Worm (Caenorhabditis elegans) whole organism, L4 larva: ENCODE measurements around the gene C53B7.6.

Source experiments
- D1046.2 ChIP-seq: fragments of 200-800 bp; sonication (Bioruptor generic); IDR thresholded peaks from 2 replicates; pipeline ENCODE4 v1.3.6; 2022; ENCODE audit warnings: missing genetic modification characterization, missing compliant biosample characterization
- F10B5.3 ChIP-seq: sonication (generic microtip); optimal IDR thresholded peaks from 2 replicates; lab custom pipeline; 2016; ENCODE audit warnings: mild to moderate bottlenecking, missing genetic modification characterization, missing compliant biosample characterization
- F26F4.8 ChIP-seq: fragments of 200-800 bp; sonication (Bioruptor generic); conservative IDR thresholded peaks from 2 replicates; pipeline ENCODE4 v1.3.6; 2022; ENCODE audit warnings: missing genetic modification characterization, missing compliant biosample characterization
- R02D3.7 ChIP-seq: fragments of 150-350 bp; sonication (generic microtip); optimal IDR thresholded peaks from 3 replicates; lab custom pipeline; 2014; ENCODE audit warnings: missing biosample characterization, missing genetic modification characterization
- T26A8.4 ChIP-seq: fragments of 200-800 bp; sonication (Bioruptor generic); IDR thresholded peaks from 2 replicates; pipeline ENCODE4 v1.3.6; 2022; ENCODE audit warnings: missing genetic modification characterization, missing compliant biosample characterization
- Y5F2A.4 ChIP-seq: fragments of 200-800 bp; sonication (Bioruptor generic); optimal IDR thresholded peaks from 2 replicates; lab custom pipeline; 2018; ENCODE audit warnings: mild to moderate bottlenecking, missing genetic modification characterization, missing compliant biosample characterization
- ZK337.2 ChIP-seq: fragments of 200-800 bp; sonication (Bioruptor generic); IDR thresholded peaks from 2 replicates; pipeline ENCODE4 v1.3.6; 2022; ENCODE audit warnings: missing genetic modification reagents, missing genetic modification characterization, missing compliant biosample characterization
- aha-1 ChIP-seq: fragments of 150-350 bp; peaks from one replicate; lab custom pipeline; 2014; ENCODE audit warnings: missing biosample characterization, missing genetic modification characterization
- arid-1 ChIP-seq: fragments of 200-800 bp; sonication (Bioruptor generic); conservative IDR thresholded peaks from 2 replicates; pipeline ENCODE4 v1.3.6; 2022; ENCODE audit warnings: missing genetic modification reagents, missing genetic modification characterization, missing compliant biosample characterization
- ceh-20 ChIP-seq: fragments of 200-800 bp; sonication (Bioruptor generic); IDR thresholded peaks from 2 replicates; pipeline ENCODE4 v1.3.6; 2022; ENCODE audit warnings: missing genetic modification reagents, missing genetic modification characterization, missing compliant biosample characterization
- ceh-32 ChIP-seq: sonication (generic microtip); optimal IDR thresholded peaks from 2 replicates; lab custom pipeline; 2016; ENCODE audit warnings: mild to moderate bottlenecking, missing genetic modification characterization, missing compliant biosample characterization; ENCODE audit not compliant: poor library complexity
- ceh-44 ChIP-seq: fragments of 200-800 bp; sonication (Bioruptor generic); IDR thresholded peaks from 2 replicates; pipeline ENCODE4 v1.3.6; 2022; ENCODE audit warnings: missing genetic modification reagents, missing genetic modification characterization, missing compliant biosample characterization
- ceh-82 ChIP-seq: sonication (generic microtip); optimal IDR thresholded peaks from 2 replicates; lab custom pipeline; 2017; ENCODE audit warnings: missing biosample characterization, missing genetic modification characterization
- daf-16 ChIP-seq, 3 experiments: sonication (generic microtip); optimal IDR thresholded peaks; 2 replicates each; lab custom pipeline; 2016 to 2017; ENCODE audit warnings: missing genetic modification characterization in 3 of 3, missing genetic modification reagents in 3 of 3, mild to moderate bottlenecking in 2 of 3, missing compliant biosample characterization in 2 of 3, missing biosample characterization in 1 of 3, moderate library complexity in 1 of 3
- dmd-6 ChIP-seq: fragments of 200-800 bp; sonication (Bioruptor generic); IDR thresholded peaks from 2 replicates; pipeline ENCODE4 v1.3.6; 2022; ENCODE audit warnings: missing genetic modification reagents, missing genetic modification characterization, missing compliant biosample characterization
- dmd-8 ChIP-seq: fragments of 200-800 bp; sonication (Bioruptor generic); IDR thresholded peaks from 2 replicates; pipeline ENCODE4 v1.3.6; 2022; ENCODE audit warnings: missing genetic modification characterization, missing compliant biosample characterization
- dmd-9 ChIP-seq: fragments of 200-800 bp; sonication (Bioruptor generic); IDR thresholded peaks from 2 replicates; pipeline ENCODE4 v1.3.6; 2022; ENCODE audit warnings: missing genetic modification reagents, missing genetic modification characterization, missing compliant biosample characterization
- egl-27 ChIP-seq: sonication (generic microtip); optimal IDR thresholded peaks from 3 replicates; lab custom pipeline; 2017; ENCODE audit warnings: missing biosample characterization, missing genetic modification reagents, missing genetic modification characterization
- egl-43 ChIP-seq: fragments of 200-800 bp; sonication (Bioruptor generic); IDR thresholded peaks from 2 replicates; pipeline ENCODE4 v1.3.6; 2022; ENCODE audit warnings: missing genetic modification reagents, missing genetic modification characterization, missing compliant biosample characterization
- gei-8 ChIP-seq: fragments of 200-800 bp; sonication (Bioruptor generic); optimal IDR thresholded peaks from 2 replicates; lab custom pipeline; 2018; ENCODE audit warnings: mild to moderate bottlenecking, missing genetic modification characterization, missing compliant biosample characterization
- hif-1 ChIP-seq, 2 experiments: sonication (generic microtip); optimal IDR thresholded peaks; 2 replicates each; lab custom pipeline; 2016 to 2017; ENCODE audit warnings: missing compliant biosample characterization in 2 of 2, missing genetic modification characterization in 2 of 2, missing genetic modification reagents in 2 of 2, missing genotype in 2 of 2, mild to moderate bottlenecking in 1 of 2
- hlh-11 ChIP-seq: fragments of 200-800 bp; sonication (Bioruptor generic); optimal IDR thresholded peaks from 2 replicates; lab custom pipeline; 2018; ENCODE audit warnings: mild to moderate bottlenecking, missing genetic modification characterization, missing compliant biosample characterization
- lin-13 ChIP-seq: fragments of 150-350 bp; optimal IDR thresholded peaks from 2 replicates; lab custom pipeline; 2014; ENCODE audit warnings: missing biosample characterization, missing genetic modification reagents, missing genetic modification characterization
- lin-38 ChIP-seq: fragments of 200-800 bp; sonication (Bioruptor generic); IDR thresholded peaks from 2 replicates; pipeline ENCODE4 v1.3.6; 2022; ENCODE audit warnings: missing genetic modification reagents, missing genetic modification characterization, missing compliant biosample characterization
- lir-3 ChIP-seq: sonication (generic microtip); optimal IDR thresholded peaks from 2 replicates; lab custom pipeline; 2016; ENCODE audit warnings: mild to moderate bottlenecking, missing genetic modification characterization, missing compliant biosample characterization
- madf-9 ChIP-seq: fragments of 200-800 bp; sonication (Bioruptor generic); conservative IDR thresholded peaks from 2 replicates; pipeline ENCODE4 v1.3.6; 2022; ENCODE audit warnings: missing genetic modification reagents, missing genetic modification characterization, missing compliant biosample characterization
- mdl-1 ChIP-seq, 2 experiments: fragments of 150-350 bp in 1 of 2; sonication (generic microtip) in 1 of 2; optimal IDR thresholded peaks; 2 replicates each; lab custom pipeline; 2014 to 2017; ENCODE audit warnings: missing biosample characterization in 2 of 2, missing genetic modification characterization in 2 of 2
- mdt-29 ChIP-seq: fragments of 200-800 bp; sonication (Bioruptor generic); IDR thresholded peaks from 2 replicates; pipeline ENCODE4 v1.3.6; 2022; ENCODE audit warnings: missing genetic modification reagents, missing genetic modification characterization, missing compliant biosample characterization
- mep-1 ChIP-seq: fragments of 150-350 bp; sonication (generic microtip); optimal IDR thresholded peaks from 3 replicates; lab custom pipeline; 2014; ENCODE audit warnings: missing biosample characterization, missing genetic modification characterization
- nhr-10 ChIP-seq: fragments of 150-350 bp; optimal IDR thresholded peaks from 2 replicates; lab custom pipeline; 2014; ENCODE audit warnings: missing biosample characterization, missing genetic modification characterization
- nhr-11 ChIP-seq: fragments of 150-350 bp; optimal IDR thresholded peaks from 2 replicates; lab custom pipeline; 2014; ENCODE audit warnings: missing biosample characterization, missing genetic modification characterization
- nhr-111 ChIP-seq: fragments of 200-800 bp; sonication (Bioruptor generic); optimal IDR thresholded peaks from 2 replicates; lab custom pipeline; 2018; ENCODE audit warnings: mild to moderate bottlenecking, missing genetic modification characterization, missing compliant biosample characterization
- nhr-237 ChIP-seq: sonication (generic microtip); optimal IDR thresholded peaks from 2 replicates; lab custom pipeline; 2017; ENCODE audit warnings: missing biosample characterization, missing genetic modification characterization
- nhr-42 ChIP-seq: fragments of 200-800 bp; sonication (Bioruptor generic); IDR thresholded peaks from 2 replicates; pipeline ENCODE4 v1.3.6; 2022; ENCODE audit warnings: missing genetic modification characterization, missing compliant biosample characterization
- nhr-77 ChIP-seq: fragments of 150-350 bp; optimal IDR thresholded peaks from 2 replicates; lab custom pipeline; 2014; ENCODE audit warnings: missing biosample characterization, missing genetic modification characterization
- sdz-12 ChIP-seq: fragments of 200-800 bp; sonication (Bioruptor generic); optimal IDR thresholded peaks from 2 replicates; lab custom pipeline; 2018; ENCODE audit warnings: mild to moderate bottlenecking, missing genetic modification characterization, missing compliant biosample characterization
- set-16 ChIP-seq: fragments of 200-800 bp; sonication (Bioruptor generic); IDR thresholded peaks from 2 replicates; pipeline ENCODE4 v1.3.6; 2022; ENCODE audit warnings: missing genetic modification reagents, missing genetic modification characterization, missing compliant biosample characterization
- snpc-4 ChIP-seq: fragments of 150-350 bp; optimal IDR thresholded peaks from 2 replicates; lab custom pipeline; 2014; ENCODE audit warnings: missing biosample characterization, missing genetic modification characterization
- tag-97 ChIP-seq: fragments of 200-800 bp; sonication (Bioruptor generic); IDR thresholded peaks from 2 replicates; pipeline ENCODE4 v1.3.6; 2022; ENCODE audit warnings: missing genetic modification characterization, missing compliant biosample characterization
- zag-1 ChIP-seq: fragments of 150-350 bp; optimal IDR thresholded peaks from 2 replicates; lab custom pipeline; 2014; ENCODE audit warnings: missing biosample characterization, missing genetic modification characterization
- ztf-11 ChIP-seq: fragments of 150-350 bp; optimal IDR thresholded peaks from 2 replicates; lab custom pipeline; 2014; ENCODE audit warnings: missing biosample characterization, missing genetic modification characterization

Gene C53B7.6

DNA sequence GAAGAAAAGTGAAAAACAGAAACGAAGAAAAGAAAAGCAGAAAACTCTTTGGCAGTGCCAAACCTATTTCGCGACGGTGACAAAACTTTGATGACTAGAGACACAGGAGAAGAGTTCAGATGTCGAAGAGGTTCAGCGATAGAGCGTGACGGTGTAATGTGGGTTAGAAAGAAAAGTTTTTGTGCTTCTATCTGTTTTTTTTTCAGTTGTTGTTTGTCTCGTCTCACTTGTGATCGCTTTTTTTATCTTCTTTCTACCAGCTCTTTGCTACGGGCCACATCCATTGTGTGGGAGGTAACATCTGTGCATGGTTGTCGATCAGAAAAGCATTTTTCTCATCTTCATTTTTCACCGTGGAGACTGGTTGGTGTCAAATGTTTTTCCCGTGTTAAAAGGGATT lies 42.7 kb downstream of the C53B7.6 start, which contains the start of gene F41B4.1 (continued):
- TF ChIP-seq dmd-9 (no peak), lin-13 (no peak), lir-3 (tag; lab: Kevin White, UChicago) (no peak), nhr-77 (tag; lab: Kevin White, UChicago) (no peak), Y5F2A.4 (GFP tag; lab: Kevin White, UChicago) (no peak), hif-1 (tag; optimal IDR thresholded peaks at IDR 0.05; lab: Kevin White, UChicago) (no peak), mep-1 (no peak), tag-97 (no peak), ZK337.2 (0 out of 2 replicates have a peak, but pooled peaks have one; percentile 20), madf-9 (GFP tag; lab: Robert Waterston, UW) (no peak), mdl-1 (tag; optimal IDR thresholded peaks at IDR 0.05; lab: Kevin White, UChicago) (no peak), ceh-20 (GFP tag; lab: Robert Waterston, UW) (0 out of 2 replicates have a peak, but pooled peaks have one; percentile 54), nhr-11 (tag; lab: Kevin White, UChicago) (peak; percentile 55), nhr-111 (GFP tag; lab: Kevin White, UChicago) (no peak), ceh-82 (tag; lab: Kevin White, UChicago) (no peak), nhr-42 (no peak), arid-1 (GFP tag; lab: Robert Waterston, UW) (no peak), set-16 (GFP tag; lab: Robert Waterston, UW) (no peak), D1046.2 (no peak), F26F4.8 (GFP tag; lab: Robert Waterston, UW) (no peak), dmd-6 (GFP tag; lab: Robert Waterston, UW) (peak; percentile 11; the same call in 1 of the 2 replicates), R02D3.7 (tag; lab: Kevin White, UChicago) (no peak), ztf-11 (tag; lab: Kevin White, UChicago) (no peak), snpc-4 (tag; lab: Kevin White, UChicago) (no peak), egl-27 (no peak), daf-16 (GFP tag; optimal IDR thresholded peaks at IDR 0.05; lab: Kevin White, UChicago) (peak in 1 of 2 experiments; percentile 82), daf-16 (tag; optimal IDR thresholded peaks at IDR 0.05; lab: Kevin White, UChicago) (no peak), egl-43 (GFP tag; lab: Robert Waterston, UW) (no peak), T26A8.4 (no peak), nhr-237 (tag; lab: Kevin White, UChicago) (no peak), lin-38 (GFP tag; lab: Robert Waterston, UW) (no peak), ceh-44 (GFP tag; lab: Robert Waterston, UW) (no peak), gei-8 (GFP tag; lab: Kevin White, UChicago) (no peak), sdz-12 (GFP tag; lab: Kevin White, UChicago) (no peak), mdt-29 (GFP tag; lab: Robert Waterston, UW) (no peak)
- TF ChIP-seq, all 104 proteins: peak for 7

DNA sequence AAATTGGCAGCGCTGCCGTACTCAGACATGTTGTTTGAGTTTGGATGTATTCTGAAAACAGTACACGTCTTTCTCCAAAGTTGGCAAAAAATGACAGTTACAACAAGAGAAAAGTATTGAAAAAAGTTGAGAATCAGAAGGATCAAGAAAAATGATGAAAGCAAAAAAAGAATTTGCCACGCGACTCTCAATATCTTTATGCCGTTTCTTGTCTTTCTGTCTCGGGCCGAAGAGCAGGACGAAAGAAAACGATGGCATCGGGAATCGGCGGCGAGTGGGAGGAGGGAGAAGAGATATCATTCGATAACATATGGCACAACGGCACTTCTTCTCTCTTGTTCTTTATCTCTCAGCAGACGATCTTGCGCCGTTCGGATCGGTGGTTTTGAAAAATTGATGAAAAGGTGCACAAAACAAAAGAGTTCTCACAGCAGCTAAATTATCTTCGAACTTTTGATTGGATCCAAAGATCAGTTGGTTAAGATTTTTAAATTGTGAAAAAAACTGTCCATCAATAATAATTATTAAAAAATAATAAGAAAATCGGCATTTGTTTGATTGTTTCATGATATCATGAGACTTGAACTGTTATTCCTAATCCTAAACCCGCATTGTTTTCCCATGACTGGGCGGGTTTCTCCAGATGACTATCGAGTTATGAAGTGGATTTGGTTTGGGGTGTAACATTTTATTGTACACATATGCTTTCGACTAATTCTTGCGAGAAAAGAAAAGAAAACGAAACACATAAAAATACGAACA lies 45.2 kb downstream of the C53B7.6 start, which contains the start of gene gei-15:
Gene gei-15, minus strand, starts transcription at position 51 of the 762 bp plus-strand sequence.
- TF ChIP-seq nhr-11 (tag; lab: Kevin White, UChicago), result peak; percentile 1
- peak; percentile 55 for TF ChIP-seq hlh-11 (tag; lab: Kevin White, UChicago)
- peak; percentile 63 for TF ChIP-seq aha-1 (tag; lab: Kevin White, UChicago)
- no peak for TF ChIP-seq D1046.2

DNA sequence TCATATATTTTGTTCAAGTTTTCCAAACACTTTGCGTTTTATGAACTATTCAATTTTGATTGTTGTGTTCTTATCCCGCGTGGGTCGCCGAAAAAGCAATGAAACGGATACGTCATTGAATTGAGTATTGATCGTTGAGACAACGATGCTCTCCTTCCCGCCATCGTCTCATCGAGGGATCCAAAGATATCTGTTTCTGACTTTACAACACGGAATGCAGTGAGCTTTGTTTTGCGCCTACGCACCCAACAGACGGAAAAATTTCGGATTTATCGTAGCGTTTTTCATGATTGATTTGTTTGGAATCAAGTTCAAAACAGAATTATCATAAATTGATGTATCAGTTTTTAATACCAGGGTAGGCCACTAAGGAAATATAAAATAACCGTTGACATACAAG lies 46.0 kb downstream of the C53B7.6 start:
- TF ChIP-seq nhr-10 (tag; lab: Kevin White, UChicago) (no peak), dmd-8 (GFP tag; lab: Robert Waterston, UW) (no peak), nhr-11 (tag; lab: Kevin White, UChicago) (no peak), aha-1 (tag; lab: Kevin White, UChicago) (peak; percentile 88), F10B5.3 (tag; lab: Kevin White, UChicago) (no peak), ceh-32 (tag; lab: Kevin White, UChicago) (no peak), lir-3 (tag; lab: Kevin White, UChicago) (no peak), zag-1 (tag; lab: Kevin White, UChicago) (no peak)
